Worm (Caenorhabditis elegans): ENCODE measurements around the gene ltah-1.2.

The ltah-1.2 gene

DNA sequence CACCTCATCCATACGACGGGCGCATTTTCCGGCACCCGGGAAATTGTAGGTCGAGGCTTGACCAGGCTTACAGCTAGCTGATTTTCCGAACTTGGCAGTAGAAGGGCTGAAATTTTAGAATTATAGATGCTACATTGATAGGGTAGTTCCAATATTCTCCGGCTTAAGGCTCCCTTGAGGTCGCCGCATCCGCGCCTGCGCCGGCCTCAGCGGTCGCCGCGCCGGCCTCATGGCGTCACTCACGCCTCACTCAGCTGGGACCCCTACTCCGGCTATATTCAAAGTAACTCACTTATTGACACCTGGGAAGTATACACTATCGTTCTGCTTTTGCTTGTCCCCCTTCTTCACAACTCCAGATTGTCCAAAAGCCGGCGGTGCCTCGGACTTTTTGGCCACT is 8.8 kb downstream of the ltah-1.2 start:
- TF ChIP-seq ceh-24 (tag; optimal IDR thresholded peaks at IDR 0.05) (no peak), hlh-6 (tag; optimal IDR thresholded peaks at IDR 0.05) (peak; percentile 13)

DNA sequence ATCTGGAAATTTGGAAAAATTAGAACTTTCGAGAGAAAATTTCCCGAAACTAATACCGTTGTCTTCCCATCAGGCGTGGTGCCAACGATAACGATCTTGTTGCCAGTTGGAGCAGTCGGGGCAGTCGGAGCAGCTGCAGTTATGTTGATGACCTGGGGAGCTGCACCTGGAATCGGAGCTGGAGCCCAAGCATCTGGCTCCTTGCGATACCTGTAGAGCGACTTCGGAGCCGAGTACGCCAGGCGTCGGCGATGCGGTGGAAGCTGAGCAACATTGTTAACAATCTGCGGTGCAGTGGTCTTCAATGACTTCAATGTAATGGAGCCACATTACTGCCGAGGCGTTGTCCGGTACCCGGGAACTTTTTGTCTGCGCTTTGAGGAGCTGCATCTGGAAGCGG is 11.0 kb downstream of the ltah-1.2 start:
- no peak for TF ChIP-seq ceh-2 (tag; optimal IDR thresholded peaks at IDR 0.05)

DNA sequence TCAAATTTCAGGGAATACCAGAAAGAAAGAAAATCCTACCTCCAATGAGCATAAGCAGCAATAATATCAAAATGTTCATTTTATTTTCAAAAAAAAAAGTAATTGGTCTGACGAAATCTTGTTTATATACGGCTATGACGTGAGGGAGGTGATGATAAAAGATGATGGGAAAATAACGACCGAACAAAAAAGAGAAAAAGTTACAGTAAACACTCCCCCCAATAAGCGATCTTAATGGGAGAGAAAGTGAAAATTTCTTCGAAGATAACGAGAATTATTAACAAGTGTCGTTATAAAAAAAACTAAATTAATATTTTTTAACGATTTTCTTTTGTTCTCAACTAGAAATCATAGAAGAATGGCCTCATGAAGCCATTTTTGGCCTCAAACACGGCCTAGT is 12.9 kb downstream of the ltah-1.2 start, which contains the start of gene Y37E11B.7:
TSS of gene Y37E11B.7 (minus strand) at position 207 of the 400 bp plus-strand sequence.
- TF ChIP-seq odd-2 (tag; optimal IDR thresholded peaks at IDR 0.05) (no peak), dve-1 (tag; optimal IDR thresholded peaks at IDR 0.05) (no peak), gmeb-2 (tag; optimal IDR thresholded peaks at IDR 0.05) (no peak), rnt-1 (tag; optimal IDR thresholded peaks at IDR 0.05) (no peak), lim-6 (tag; optimal IDR thresholded peaks at IDR 0.05) (no peak), unc-86 (tag; optimal IDR thresholded peaks at IDR 0.05) (no peak), pat-9 (tag; optimal IDR thresholded peaks at IDR 0.05) (no peak), ama-1 (optimal IDR thresholded peaks at IDR 0.05) (no peak), eyg-1 (tag; optimal IDR thresholded peaks at IDR 0.05) (no peak), pha-4 (tag; optimal IDR thresholded peaks at IDR 0.05) (no peak), sox-4 (tag; optimal IDR thresholded peaks at IDR 0.05) (no peak), pqm-1 (tag; optimal IDR thresholded peaks at IDR 0.05) (no peak), ceh-18 (tag; optimal IDR thresholded peaks at IDR 0.05) (no peak), T23F11.4 (GFP tag; optimal IDR thresholded peaks at IDR 0.05) (no peak)

DNA sequence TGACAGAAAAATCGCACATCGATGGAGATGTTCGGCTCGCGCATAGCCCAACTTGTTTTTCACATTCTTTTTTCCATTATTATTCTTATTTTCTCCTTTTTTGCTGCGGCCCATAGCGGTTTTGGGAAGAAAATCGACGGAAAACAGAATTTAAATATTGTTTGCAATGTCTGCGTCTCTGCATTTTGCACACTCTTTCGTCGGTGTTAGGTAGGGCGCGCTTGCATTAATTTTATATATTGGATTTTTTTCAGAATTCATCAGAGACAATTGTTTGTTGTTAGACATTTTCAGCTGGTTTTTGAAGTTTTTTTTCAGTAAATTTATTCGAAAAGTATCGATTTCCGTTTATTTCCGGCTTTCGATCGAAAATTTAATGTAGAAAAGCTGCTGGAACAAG is 13.7 kb downstream of the ltah-1.2 start, which contains the start of gene Y37E11B.6:
TSS of gene Y37E11B.6 (minus strand) at position 181 of the 400 bp plus-strand sequence.
- no peak for TF ChIP-seq madf-2 (tag; optimal IDR thresholded peaks at IDR 0.05)
- peak; percentile 43 for TF ChIP-seq unc-42 (tag; optimal IDR thresholded peaks at IDR 0.05)

DNA sequence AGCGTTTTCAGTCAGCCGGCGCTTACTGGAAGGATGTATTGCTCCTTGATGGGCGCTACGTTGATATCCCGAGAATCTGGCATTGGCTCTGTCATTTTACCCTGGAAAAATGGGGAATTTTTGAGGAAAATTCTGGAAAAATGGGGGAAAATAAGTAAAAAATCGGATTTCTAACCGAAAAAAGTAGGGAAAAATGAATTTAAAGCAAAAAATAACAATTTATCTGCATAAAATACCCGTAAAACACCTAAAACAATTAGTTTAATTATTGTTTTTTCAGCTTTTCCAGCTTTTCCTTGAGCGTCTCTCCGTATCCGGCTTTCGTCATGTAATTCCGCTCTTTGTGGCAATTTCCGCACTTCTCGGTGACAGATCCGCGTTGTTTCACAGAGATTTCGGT is 14.4 kb downstream of the ltah-1.2 start, which contains the start of gene Y37E11B.5:
TSS of gene Y37E11B.5 (minus strand) at position 101 of the 400 bp plus-strand sequence.
- TF ChIP-seq lim-6 (tag; optimal IDR thresholded peaks at IDR 0.05) (no peak), C38D4.7 (GFP tag; optimal IDR thresholded peaks at IDR 0.05) (no peak), pha-2 (tag; optimal IDR thresholded peaks at IDR 0.05) (no peak), pqm-1 (tag; optimal IDR thresholded peaks at IDR 0.05) (no peak), unc-3 (GFP tag; conservative IDR thresholded peaks at IDR 0.05) (no peak), unc-3 (tag; optimal IDR thresholded peaks at IDR 0.05) (no peak), gmeb-2 (tag; optimal IDR thresholded peaks at IDR 0.05) (no peak), fkh-6 (tag; optimal IDR thresholded peaks at IDR 0.05) (no peak), unc-42 (tag; optimal IDR thresholded peaks at IDR 0.05) (no peak), unc-55 (GFP tag; optimal IDR thresholded peaks at IDR 0.05) (no peak), dmd-4 (tag; optimal IDR thresholded peaks at IDR 0.05; ENCODE audit: borderline replicate concordance) (no peak), hlh-8 (tag; optimal IDR thresholded peaks at IDR 0.05) (no peak), pha-4 (tag; optimal IDR thresholded peaks at IDR 0.05) (no peak), lin-11 (tag; optimal IDR thresholded peaks at IDR 0.05) (no peak), ceh-19 (GFP tag; optimal IDR thresholded peaks at IDR 0.05) (no peak), ceh-22 (tag; optimal IDR thresholded peaks at IDR 0.05) (no peak), ref-2 (tag; optimal IDR thresholded peaks at IDR 0.05) (no peak)

DNA sequence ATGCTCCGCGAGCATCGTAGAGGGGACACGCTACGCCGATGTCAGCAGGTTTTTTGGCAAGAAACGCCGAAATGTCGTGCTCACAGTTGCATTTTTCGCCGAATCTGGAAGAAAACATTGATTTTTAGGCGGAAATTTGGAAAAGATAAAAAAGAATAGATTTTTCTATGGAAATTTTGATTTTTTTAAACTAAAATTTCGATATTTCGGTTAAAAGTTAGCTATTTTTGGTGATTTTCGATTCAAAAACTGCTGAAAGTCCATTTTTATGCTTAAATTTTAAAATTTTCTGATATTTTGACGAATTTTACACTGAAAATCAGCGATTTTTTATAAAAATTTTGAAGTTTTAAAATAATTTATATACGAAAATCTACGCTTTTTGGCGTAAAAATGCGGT is 15.5 kb downstream of the ltah-1.2 start:
- TF ChIP-seq sdc-2 (tag; optimal IDR thresholded peaks at IDR 0.05) (no peak), ceh-19 (GFP tag; optimal IDR thresholded peaks at IDR 0.05) (no peak), tbx-2 (tag; optimal IDR thresholded peaks at IDR 0.05) (no peak), madf-2 (tag; optimal IDR thresholded peaks at IDR 0.05) (no peak), ceh-9 (tag; optimal IDR thresholded peaks at IDR 0.05) (no peak), ceh-2 (tag; optimal IDR thresholded peaks at IDR 0.05) (no peak), hlh-15 (tag; optimal IDR thresholded peaks at IDR 0.05) (no peak), pax-1 (tag; optimal IDR thresholded peaks at IDR 0.05) (no peak), lim-6 (tag; optimal IDR thresholded peaks at IDR 0.05) (no peak), gmeb-2 (tag; optimal IDR thresholded peaks at IDR 0.05) (no peak), ceh-22 (tag; optimal IDR thresholded peaks at IDR 0.05) (no peak), C38D4.7 (GFP tag; optimal IDR thresholded peaks at IDR 0.05) (no peak), pros-1 (tag; optimal IDR thresholded peaks at IDR 0.05) (no peak), rnt-1 (tag; optimal IDR thresholded peaks at IDR 0.05) (no peak), ceh-30 (tag; optimal IDR thresholded peaks at IDR 0.05) (no peak), Y22D7AL.16 (tag; optimal IDR thresholded peaks at IDR 0.05) (no peak), fkh-6 (tag; optimal IDR thresholded peaks at IDR 0.05) (no peak), ceh-48 (tag; optimal IDR thresholded peaks at IDR 0.05) (no peak), ceh-34 (tag; optimal IDR thresholded peaks at IDR 0.05) (no peak)
